Worm (Caenorhabditis elegans) whole organism, dauer: ENCODE measurements around the gene atp-2.

Experiments used
- unc-62 ChIP-seq: sonication (generic microtip); optimal IDR thresholded peaks from 2 replicates; lab custom pipeline; 2017; ENCODE audit warnings: missing biosample characterization, missing genetic modification reagents, missing genetic modification characterization

The atp-2 gene

ce11 chrIII:5227831-5228467, at the start of gene atp-2, which contains the start of the genes C34E10.12 and C34E10.10:
Gene atp-2, plus strand, starts transcription at chrIII:5228417.
Gene C34E10.12, minus strand, starts transcription at chrIII:5227881.
Gene C34E10.10, minus strand, starts transcription at chrIII:5227884.
- no peak for TF ChIP-seq unc-62 (GFP tag; lab: Kevin White, UChicago)

DNA sequence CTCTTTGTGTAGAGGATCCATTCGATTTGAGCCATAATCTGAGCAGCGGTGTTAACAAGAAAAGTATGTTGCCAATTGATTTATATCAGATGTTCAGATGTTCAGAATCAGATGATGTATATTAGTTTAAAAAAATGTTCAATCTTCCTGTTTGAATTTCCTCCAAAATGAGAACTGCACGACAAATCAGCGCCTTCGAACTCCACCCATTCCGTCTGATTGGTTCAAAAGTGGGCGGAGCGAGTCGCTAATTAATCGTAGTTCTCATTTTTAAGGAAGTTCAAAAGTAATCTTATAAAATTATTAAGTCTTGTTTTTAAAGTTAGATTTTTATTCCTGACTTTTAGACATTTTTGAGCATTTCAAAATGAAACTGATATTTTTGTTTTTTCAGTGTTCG, 49.1 kb upstream of the atp-2 start:
- no peak for TF ChIP-seq unc-62 (GFP tag; lab: Kevin White, UChicago)

ce11 chrIII:5180588-5180987, 47.6 kb upstream of the atp-2 start:
- no peak for TF ChIP-seq unc-62 (GFP tag; lab: Kevin White, UChicago)

- TF ChIP-seq unc-62 (GFP tag; lab: Kevin White, UChicago) = no peak
Measured at ce11 chrIII:5181217-5181616, 47.0 kb upstream of the atp-2 start.

ce11 chrIII:5181641-5182040, 46.6 kb upstream of the atp-2 start:
- TF ChIP-seq unc-62 (GFP tag; lab: Kevin White, UChicago) = no peak

DNA sequence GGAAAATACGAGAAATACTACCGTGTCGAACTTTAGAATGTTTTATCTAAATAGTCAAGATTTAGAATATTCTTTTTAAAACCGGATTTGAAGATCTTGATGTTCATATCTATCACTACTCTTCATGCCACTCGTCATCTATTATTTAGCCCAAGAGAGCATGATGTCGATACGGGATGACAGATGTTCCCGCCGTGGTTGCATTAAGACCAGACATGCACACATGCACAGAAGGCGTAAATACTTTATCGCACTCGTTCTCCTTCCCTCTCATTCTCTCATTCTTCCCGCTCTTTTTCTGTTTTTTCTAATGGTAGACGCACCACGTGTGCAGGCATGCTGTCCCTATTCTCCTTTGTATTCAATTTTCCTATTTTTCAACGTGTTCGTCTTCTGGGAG, 44.8 kb upstream of the atp-2 start:
- TF ChIP-seq unc-62 (GFP tag; lab: Kevin White, UChicago) = no peak

DNA sequence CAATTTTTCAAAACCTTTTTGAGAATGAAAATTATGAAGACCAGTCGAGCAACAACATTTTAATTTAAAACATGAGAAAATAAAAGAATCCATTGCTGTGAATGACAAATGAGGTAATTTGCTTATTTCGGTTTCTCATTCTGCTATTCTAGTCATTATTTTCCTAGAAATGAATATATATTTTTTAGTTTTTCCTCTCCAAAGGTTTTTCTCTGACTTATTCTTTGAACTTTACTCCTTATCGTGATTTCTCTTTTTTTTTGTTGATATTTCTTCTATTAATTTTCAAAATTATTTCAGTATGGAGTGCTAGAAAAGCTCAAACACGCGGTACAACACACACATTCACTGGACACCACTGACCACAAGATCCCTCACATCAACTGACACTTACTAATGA, 42.6 kb upstream of the atp-2 start, which contains the start of gene pup-2:
pup-2 (plus strand) TSS at position 301 of the 400 bp plus-strand sequence.
- no peak for TF ChIP-seq unc-62 (GFP tag; lab: Kevin White, UChicago)

- TF ChIP-seq unc-62 (GFP tag; lab: Kevin White, UChicago) = no peak
Measured at ce11 chrIII:5188426-5188825, 39.8 kb upstream of the atp-2 start, which contains the start of gene K10D2.8. Gene K10D2.8, plus strand, starts transcription at chrIII:5188726.

DNA sequence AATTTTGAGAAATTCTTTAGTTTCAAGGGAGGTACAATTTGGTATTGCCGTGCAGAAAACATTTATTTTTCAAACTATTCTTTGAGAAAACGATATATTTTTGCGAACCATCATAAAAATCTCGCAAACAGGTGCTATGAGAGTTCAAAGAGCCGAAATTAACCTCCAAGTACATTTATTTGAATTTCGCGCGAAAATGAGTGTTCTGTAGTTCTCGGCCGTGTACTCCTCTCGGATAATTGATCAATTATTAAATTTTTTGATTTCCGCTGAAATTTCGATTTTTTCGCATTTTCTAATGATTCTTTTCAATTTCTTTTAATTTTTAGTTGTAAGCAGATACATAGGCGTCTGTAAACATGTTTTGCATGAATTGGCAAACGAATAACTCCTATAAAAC, 38.0 kb upstream of the atp-2 start:
- TF ChIP-seq unc-62 (GFP tag; lab: Kevin White, UChicago) = no peak

- no peak for TF ChIP-seq unc-62 (GFP tag; lab: Kevin White, UChicago)
Measured at ce11 chrIII:5190671-5191174, 37.5 kb upstream of the atp-2 start, which contains the start of gene hira-1. Gene hira-1, plus strand, starts transcription at chrIII:5191124.

- no peak for TF ChIP-seq unc-62 (GFP tag; lab: Kevin White, UChicago)
Measured at ce11 chrIII:5193266-5193665, 35.0 kb upstream of the atp-2 start.

DNA sequence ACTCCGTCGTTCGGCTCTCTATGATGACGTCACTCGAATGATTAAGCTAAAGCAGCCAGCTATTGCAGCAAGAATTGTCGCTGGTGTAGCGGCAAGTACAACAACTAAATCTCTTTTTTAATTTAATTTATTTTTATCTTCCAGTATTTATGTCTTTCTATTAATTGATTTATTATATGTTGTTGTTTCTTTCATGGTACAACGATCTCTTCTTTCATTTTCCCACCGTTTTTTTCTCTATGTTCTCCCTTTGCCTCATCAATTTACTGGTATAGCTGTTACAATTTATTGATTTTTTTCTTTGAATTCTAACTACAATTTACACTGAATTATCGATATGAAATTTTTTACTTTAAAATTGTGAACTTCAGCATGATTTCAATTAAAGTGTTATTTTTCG, 32.5 kb upstream of the atp-2 start, which contains the start of gene moc-6:
moc-6 (plus strand) TSS at position 301 of the 400 bp plus-strand sequence.
- no peak for TF ChIP-seq unc-62 (GFP tag; lab: Kevin White, UChicago)

DNA sequence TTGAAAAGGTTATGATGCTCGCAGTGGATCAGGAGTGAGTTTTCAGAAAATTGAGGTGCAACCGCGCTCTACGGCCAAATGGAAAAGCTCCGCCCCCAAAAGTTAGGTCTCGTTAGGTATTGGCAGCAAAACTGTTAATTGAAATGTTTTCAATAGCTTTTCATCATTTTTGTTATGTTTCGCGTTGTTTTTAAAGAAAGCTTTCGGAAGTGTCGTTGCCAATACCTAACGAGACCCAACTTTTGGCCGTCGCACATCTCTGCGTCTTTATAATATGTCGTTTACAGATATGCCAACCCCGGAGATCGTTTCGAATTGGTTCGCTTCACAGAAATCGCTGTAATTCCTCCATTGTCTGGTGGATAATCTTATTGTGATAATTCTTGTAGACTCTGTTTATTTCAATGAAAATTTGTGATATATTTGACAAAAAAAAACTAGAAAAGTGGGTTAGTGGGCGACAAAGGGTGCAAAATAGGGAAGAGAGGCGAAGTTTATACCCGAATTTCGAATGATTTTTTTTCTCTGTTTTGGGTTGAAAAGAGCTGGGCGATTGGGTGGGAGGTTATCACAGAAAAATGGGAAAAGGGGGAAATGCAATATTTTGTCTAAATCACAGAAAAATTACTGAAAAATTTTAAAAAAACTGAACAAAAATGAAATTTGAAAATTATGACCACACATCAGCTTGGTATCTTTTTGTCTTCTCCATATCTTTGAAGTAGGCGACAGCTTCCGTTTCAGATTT, 31.7 kb upstream of the atp-2 start:
- TF ChIP-seq unc-62 (GFP tag; lab: Kevin White, UChicago) = no peak

ce11 chrIII:5199577-5199976, 28.6 kb upstream of the atp-2 start, which contains the start of gene emb-8:
Gene emb-8, minus strand, starts transcription at chrIII:5199677.
- no peak for TF ChIP-seq unc-62 (GFP tag; lab: Kevin White, UChicago)

- TF ChIP-seq unc-62 (GFP tag; lab: Kevin White, UChicago) = no peak
Measured at ce11 chrIII:5200349-5200748, 27.9 kb upstream of the atp-2 start.

DNA sequence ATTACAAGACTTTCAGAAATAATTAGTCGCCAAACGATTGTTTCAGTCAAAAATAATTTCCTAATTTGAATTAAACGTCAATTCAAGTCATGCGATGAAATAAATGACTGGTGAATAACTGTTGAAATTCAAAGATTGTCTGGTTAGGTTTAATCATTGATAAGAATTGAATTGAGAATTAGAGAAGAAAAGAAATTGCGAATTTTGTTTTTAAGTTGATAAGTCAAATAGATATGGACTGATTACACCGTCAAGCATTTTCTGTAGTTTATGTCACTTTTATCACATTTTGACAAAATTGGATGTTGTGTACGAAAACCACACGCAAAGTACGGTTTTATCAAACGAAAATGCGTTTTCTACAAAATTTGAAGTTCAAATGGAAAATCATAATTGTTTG, 26.9 kb upstream of the atp-2 start:
- TF ChIP-seq unc-62 (GFP tag; lab: Kevin White, UChicago) = no peak
